Worm (Caenorhabditis elegans) whole organism, early embryonic: ENCODE measurements around the gene F15D4.6.

Experiments used
- ama-1 ChIP-seq: fragments of 150-350 bp; optimal IDR thresholded peaks from 2 replicates; lab custom pipeline; 2014
- ceh-36 ChIP-seq: sonication (generic microtip); optimal IDR thresholded peaks from 2 replicates; lab custom pipeline; 2016; ENCODE audit warnings: missing genetic modification characterization, inconsistent platforms, missing compliant biosample characterization
- flt-1 ChIP-seq: fragments of 200-800 bp; sonication (Bioruptor generic); IDR thresholded peaks from 2 replicates; pipeline ENCODE4 v1.3.6; 2022; ENCODE audit warnings: missing genetic modification characterization, missing compliant biosample characterization
- sea-1 ChIP-seq: fragments of 200-800 bp; sonication (Bioruptor generic); conservative IDR thresholded peaks from 2 replicates; pipeline ENCODE4 v1.3.6; 2022; ENCODE audit warnings: missing genetic modification characterization, missing compliant biosample characterization
- tbx-11 ChIP-seq: fragments of 200-800 bp; sonication (Bioruptor generic); IDR thresholded peaks from 2 replicates; pipeline ENCODE4 v1.3.6; 2022; ENCODE audit warnings: missing genetic modification characterization, missing compliant biosample characterization

ce11 chrII:13279216-13280123 is 30.5 kb downstream of the F15D4.6 start:
- TF ChIP-seq ama-1: no peak
- TF ChIP-seq sea-1: no peak
- no peak for TF ChIP-seq tbx-11 (GFP tag; lab: Robert Waterston, UW)
- no peak for TF ChIP-seq flt-1
- no peak for TF ChIP-seq ceh-36 (tag; lab: Kevin White, UChicago)
